Fruit fly (Drosophila melanogaster): ENCODE measurements around the gene CG33986.

Gene CG33986

dm6 chr3L:15544455-15545415, 19.7 kb upstream of the CG33986 start (continued):
- TF ChIP-seq Hr39 (GFP tag; optimal IDR thresholded peaks at IDR 0.05) (peak; percentile 68), CG10669 (GFP tag; optimal IDR thresholded peaks at IDR 0.05) (no peak), Smox (GFP tag; optimal IDR thresholded peaks at IDR 0.05) (peak; percentile 46), CG32006 (GFP tag; optimal IDR thresholded peaks at IDR 0.05) (peak; percentile 74), CG6163 (GFP tag; IDR thresholded peaks at IDR 0.05) (no peak), fd85E (GFP tag; optimal IDR thresholded peaks at IDR 0.05) (no peak), CG11294 (GFP tag; IDR thresholded peaks at IDR 0.05) (no peak), Blimp-1 (GFP tag; optimal IDR thresholded peaks at IDR 0.05) (peak; percentile 36), Lpt (GFP tag; optimal IDR thresholded peaks at IDR 0.05) (no peak), OdsH (GFP tag; optimal IDR thresholded peaks at IDR 0.05) (peak; percentile 33), CG6792 (GFP tag; optimal IDR thresholded peaks at IDR 0.05) (peak; percentile 22), Eip93F (GFP tag; optimal IDR thresholded peaks at IDR 0.05) (no peak), CG3919 (GFP tag; optimal IDR thresholded peaks at IDR 0.05) (peak; percentile 6), Sox15 (GFP tag; optimal IDR thresholded peaks at IDR 0.05) (no peak), CG9139 (GFP tag; optimal IDR thresholded peaks at IDR 0.05) (no peak), CG16779 (tag; optimal IDR thresholded peaks at IDR 0.05) (no peak), dac (GFP tag; optimal IDR thresholded peaks at IDR 0.05) (no peak), CG11762 (GFP tag; optimal IDR thresholded peaks at IDR 0.05; ENCODE audit: insufficient read depth) (no peak), topi (GFP tag; optimal IDR thresholded peaks at IDR 0.05) (peak; percentile 57), eg (GFP tag; IDR thresholded peaks at IDR 0.05) (no peak), dsx (GFP tag; optimal IDR thresholded peaks at IDR 0.05; ENCODE audit: poor library complexity, severe bottlenecking) (no peak), CG1621 (tag; optimal IDR thresholded peaks at IDR 0.05) (no peak), Gug (GFP tag; IDR thresholded peaks at IDR 0.05) (no peak), achi (GFP tag; optimal IDR thresholded peaks at IDR 0.05) (no peak), spab (GFP tag; optimal IDR thresholded peaks at IDR 0.05) (no peak), fkh (GFP tag; optimal IDR thresholded peaks at IDR 0.05) (peak; percentile 33), acj6 (GFP tag; optimal IDR thresholded peaks at IDR 0.05) (peak; percentile 37), CG7368 (GFP tag; optimal IDR thresholded peaks at IDR 0.05) (no peak), cyc (GFP tag; optimal IDR thresholded peaks at IDR 0.05) (peak; percentile 59), salr (GFP tag; optimal IDR thresholded peaks at IDR 0.05) (peak in 1 of 2 experiments; percentile 43), CG6854 (GFP tag; optimal IDR thresholded peaks at IDR 0.05) (peak; percentile 39), CG6276 (GFP tag; optimal IDR thresholded peaks at IDR 0.05) (no peak), Sox14 (GFP tag; optimal IDR thresholded peaks at IDR 0.05) (peak; percentile 35), CG34406 (GFP tag; optimal IDR thresholded peaks at IDR 0.05) (peak; percentile 19), CG6808 (GFP tag; optimal IDR thresholded peaks at IDR 0.05) (no peak), esn (GFP tag; optimal IDR thresholded peaks at IDR 0.05) (peak; percentile 59), CG10631 (GFP tag; optimal IDR thresholded peaks at IDR 0.05) (peak; percentile 44)

dm6 chr3L:15543467-15543866, 18.4 kb upstream of the CG33986 start:
- no peak for TF ChIP-seq Hr39 (GFP tag; optimal IDR thresholded peaks at IDR 0.05)
- TF ChIP-seq acj6 (GFP tag; optimal IDR thresholded peaks at IDR 0.05), result no peak
- no peak for TF ChIP-seq Met (GFP tag; optimal IDR thresholded peaks at IDR 0.05)
- no peak for TF ChIP-seq CG34406 (GFP tag; optimal IDR thresholded peaks at IDR 0.05)
- no peak for TF ChIP-seq net (GFP tag; optimal IDR thresholded peaks at IDR 0.05)
- TF ChIP-seq OdsH (GFP tag; optimal IDR thresholded peaks at IDR 0.05), result no peak
- TF ChIP-seq topi (GFP tag; optimal IDR thresholded peaks at IDR 0.05), result no peak
- TF ChIP-seq Eip75B (GFP tag; optimal IDR thresholded peaks at IDR 0.05), result no peak
- TF ChIP-seq CG8119 (GFP tag; IDR thresholded peaks at IDR 0.05), result 0 out of 3 replicates have a peak, but pooled peaks have one; percentile 40
- peak; percentile 27; the same call in 1 of the 2 replicates for TF ChIP-seq CG15336 (GFP tag; IDR thresholded peaks at IDR 0.05)
- TF ChIP-seq CG1621 (tag; optimal IDR thresholded peaks at IDR 0.05), result no peak
- no peak for TF ChIP-seq fd59A (GFP tag; optimal IDR thresholded peaks at IDR 0.05)
- TF ChIP-seq vri (GFP tag; optimal IDR thresholded peaks at IDR 0.05), result peak; percentile 24
- no peak for TF ChIP-seq CG8319 (GFP tag; optimal IDR thresholded peaks at IDR 0.05)
- TF ChIP-seq Eip78C (GFP tag), result peak; percentile 53
- TF ChIP-seq cyc (GFP tag; optimal IDR thresholded peaks at IDR 0.05), result no peak
- TF ChIP-seq pdm3 (GFP tag; optimal IDR thresholded peaks at IDR 0.05), result no peak
- no peak for TF ChIP-seq eg (GFP tag; IDR thresholded peaks at IDR 0.05)
- TF ChIP-seq CG8632 (GFP tag; optimal IDR thresholded peaks at IDR 0.05), result no peak

All from whole organism, prepupa.